Fruit fly (Drosophila melanogaster): Measurements from ENCODE around the gene Jasper.

Gene Jasper

dm6 chr3R:30058057-30058868 is 5.9 kb downstream of the Jasper start, which contains the start of gene sima (continued):
- no peak for TF ChIP-seq pita (GFP tag; optimal IDR thresholded peaks at IDR 0.05)
- peak; percentile 38 for TF ChIP-seq oc (tag; optimal IDR thresholded peaks at IDR 0.05)
- no peak for TF ChIP-seq CG1647 (GFP tag; optimal IDR thresholded peaks at IDR 0.05)
- peak; percentile 27 for TF ChIP-seq CG6854 (GFP tag; optimal IDR thresholded peaks at IDR 0.05)
- TF ChIP-seq Hr39 (optimal IDR thresholded peaks at IDR 0.05): no peak
- no peak for TF ChIP-seq CG32772 (GFP tag; IDR thresholded peaks at IDR 0.05)
- peak; percentile 61 for TF ChIP-seq abd-A (tag; optimal IDR thresholded peaks at IDR 0.05)
- peak; percentile 39 for TF ChIP-seq BEAF-32 (GFP tag; optimal IDR thresholded peaks at IDR 0.05)
- no peak for TF ChIP-seq Asciz (GFP tag; optimal IDR thresholded peaks at IDR 0.05)
- TF ChIP-seq CG18262 (tag; optimal IDR thresholded peaks at IDR 0.05): peak; percentile 23
- no peak for TF ChIP-seq corto (GFP tag; optimal IDR thresholded peaks at IDR 0.05)
- TF ChIP-seq D19B (GFP tag; optimal IDR thresholded peaks at IDR 0.05): no peak
- TF ChIP-seq tll (GFP tag; optimal IDR thresholded peaks at IDR 0.05): no peak
- TF ChIP-seq B-H1 (GFP tag; IDR thresholded peaks at IDR 0.05): no peak
- TF ChIP-seq Max (GFP tag; optimal IDR thresholded peaks at IDR 0.05): no peak
- no peak for TF ChIP-seq Sox100B (GFP tag; optimal IDR thresholded peaks at IDR 0.05)
- no peak for TF ChIP-seq NfI (GFP tag; optimal IDR thresholded peaks at IDR 0.05)
- TF ChIP-seq Dad (GFP tag; optimal IDR thresholded peaks at IDR 0.05): peak; percentile 14
- TF ChIP-seq cas (GFP tag; IDR thresholded peaks at IDR 0.05): peak; percentile 17; the same call in 1 of the 2 replicates
- TF ChIP-seq Side (GFP tag; optimal IDR thresholded peaks at IDR 0.05): no peak
- no peak for TF ChIP-seq CG10654 (GFP tag; optimal IDR thresholded peaks at IDR 0.05)
- TF ChIP-seq dpn (GFP tag; optimal IDR thresholded peaks at IDR 0.05): peak; percentile 29 to 53
- TF ChIP-seq H2.0 (GFP tag; IDR thresholded peaks at IDR 0.05): no peak; the same call in 1 of the 2 replicates
- no peak for TF ChIP-seq CG11247 (GFP tag; IDR thresholded peaks at IDR 0.05)
- no peak for TF ChIP-seq Doc2 (GFP tag; IDR thresholded peaks at IDR 0.05)
- TF ChIP-seq CG1792 (GFP tag; optimal IDR thresholded peaks at IDR 0.05): peak; percentile 22
- no peak for TF ChIP-seq CG18619 (GFP tag; optimal IDR thresholded peaks at IDR 0.05)
- TF ChIP-seq seq (GFP tag; IDR thresholded peaks at IDR 0.05): no peak
- TF ChIP-seq CG15269 (tag; optimal IDR thresholded peaks at IDR 0.05): peak; percentile 4
- no peak for TF ChIP-seq CG18011 (GFP tag; optimal IDR thresholded peaks at IDR 0.05)
- TF ChIP-seq YL-1 (GFP tag; optimal IDR thresholded peaks at IDR 0.05): peak; percentile 46
- TF ChIP-seq CG9797 (GFP tag; optimal IDR thresholded peaks at IDR 0.05): peak; percentile 90
- peak in 1 of 2 experiments; percentile 64 for TF ChIP-seq crp (GFP tag; optimal IDR thresholded peaks at IDR 0.05)
- TF ChIP-seq hth (optimal IDR thresholded peaks at IDR 0.05): no peak
- TF ChIP-seq Awh (GFP tag; IDR thresholded peaks at IDR 0.05): no peak
- peak; percentile 69 for TF ChIP-seq Ets97D (GFP tag; optimal IDR thresholded peaks at IDR 0.05)
- TF ChIP-seq Six4 (GFP tag; optimal IDR thresholded peaks at IDR 0.05): no peak
- TF ChIP-seq Fer2 (tag; optimal IDR thresholded peaks at IDR 0.05): no peak
- TF ChIP-seq MBD-R2 (GFP tag; IDR thresholded peaks at IDR 0.05): peak; percentile 65
- peak; percentile 86 for TF ChIP-seq Ets65A (GFP tag)
- TF ChIP-seq Hand (GFP tag; optimal IDR thresholded peaks at IDR 0.05): no peak
- no peak for TF ChIP-seq CG14050 (GFP tag; IDR thresholded peaks at IDR 0.05)
- no peak for TF ChIP-seq az2 (GFP tag; optimal IDR thresholded peaks at IDR 0.05)
- TF ChIP-seq CG17912 (GFP tag; optimal IDR thresholded peaks at IDR 0.05): no peak
- no peak for TF ChIP-seq repo (GFP tag; optimal IDR thresholded peaks at IDR 0.05)
- TF ChIP-seq Nf-YC (tag; optimal IDR thresholded peaks at IDR 0.05): peak; percentile 50
- peak; percentile 25; the same call in 1 of the 2 replicates for TF ChIP-seq CG13287 (GFP tag; IDR thresholded peaks at IDR 0.05; ENCODE audit: partially characterized antibody)
- no peak for TF ChIP-seq CG6813 (GFP tag; optimal IDR thresholded peaks at IDR 0.05)
- TF ChIP-seq Rfx (GFP tag; IDR thresholded peaks at IDR 0.05): peak; percentile 64
